Fruit fly (Drosophila melanogaster) whole organism, adult: ENCODE measurements around the gene CG44000.

Experiments used
- CG11617 ChIP-seq: fragments of 200-800 bp; sonication (Bioruptor generic); optimal IDR thresholded peaks from 2 replicates; lab custom pipeline; 2017; ENCODE audit warnings: mild to moderate bottlenecking, missing biosample characterization, missing genetic modification reagents, missing genetic modification characterization
- CG1620 ChIP-seq: fragments of 200-800 bp; sonication (Bioruptor generic); optimal IDR thresholded peaks from 2 replicates; lab custom pipeline; 2016; ENCODE audit warnings: missing biosample characterization, missing genetic modification characterization
- CG7045 ChIP-seq: fragments of 200-800 bp; sonication (Bioruptor generic); optimal IDR thresholded peaks from 2 replicates; lab custom pipeline; 2017; ENCODE audit warnings: missing biosample characterization, mild to moderate bottlenecking, missing genetic modification characterization
- Clk ChIP-seq: fragments of 200-800 bp; sonication (Bioruptor generic); optimal IDR thresholded peaks from 2 replicates; lab custom pipeline; 2017; ENCODE audit warnings: missing biosample characterization, missing genetic modification characterization
- Hr96 ChIP-seq: fragments of 200-800 bp; sonication (Bioruptor generic); optimal IDR thresholded peaks from 2 replicates; lab custom pipeline; 2016; ENCODE audit warnings: missing biosample characterization, missing genetic modification characterization
- Mnt ChIP-seq: fragments of 200-800 bp; sonication (Bioruptor generic); optimal IDR thresholded peaks from 2 replicates; lab custom pipeline; 2016; ENCODE audit warnings: missing biosample characterization, mild to moderate bottlenecking, missing genetic modification characterization

- TF ChIP-seq Hr96 (GFP tag; lab: Kevin White, UChicago) (peak; percentile 84), Clk (GFP tag; lab: Kevin White, UChicago) (peak; percentile 61), CG11617 (GFP tag; lab: Kevin White, UChicago) (peak; percentile 87), CG1620 (GFP tag; lab: Kevin White, UChicago) (peak; percentile 86), CG7045 (GFP tag; lab: Kevin White, UChicago) (peak; percentile 57), Mnt (peak; percentile 76)
Observed at dm6 chr2L:5070797-5071579, 27.9 kb downstream of the CG44000 start, which contains the start of gene RpL37A.
